Fruit fly (Drosophila melanogaster) whole organism, embryonic: ENCODE results near the gene CG7227.

Experiments
- B-H2 ChIP-seq: fragments of 200-800 bp; sonication (Bioruptor generic); optimal IDR thresholded peaks from 2 replicates; lab custom pipeline; 2018; ENCODE audit warnings: missing biosample characterization, mild to moderate bottlenecking, missing genetic modification characterization
- Bgb ChIP-seq: fragments of 200-800 bp; sonication (Bioruptor generic); IDR thresholded peaks from 2 replicates; pipeline ENCODE4 v1.3.6; 2022; ENCODE audit warnings: missing biosample characterization, missing genetic modification characterization; ENCODE audit not compliant: partially characterized antibody
- Blimp-1 ChIP-seq: fragments of 200-800 bp; sonication (Bioruptor generic); optimal IDR thresholded peaks from 3 replicates; lab custom pipeline; 2018; ENCODE audit warnings: missing biosample characterization, missing genetic modification characterization, mild to moderate bottlenecking, moderate library complexity, missing genetic modification reagents
- CG1024 ChIP-seq: fragments of 200-800 bp; sonication (Bioruptor generic); IDR thresholded peaks from 2 replicates; pipeline ENCODE4 v1.3.6; 2022; ENCODE audit warnings: missing biosample characterization, missing genetic modification characterization
- CG10543 ChIP-seq: fragments of 200-800 bp; sonication (Bioruptor generic); optimal IDR thresholded peaks from 3 replicates; lab custom pipeline; 2017; ENCODE audit warnings: missing biosample characterization, mild to moderate bottlenecking, missing genetic modification characterization, moderate library complexity
- CG12071 ChIP-seq: fragments of 200-800 bp; sonication (Bioruptor generic); optimal IDR thresholded peaks from 3 replicates; lab custom pipeline; 2018; ENCODE audit warnings: missing biosample characterization, mild to moderate bottlenecking, missing genetic modification characterization
- CG15011 ChIP-seq: fragments of 200-800 bp; sonication (Bioruptor generic); optimal IDR thresholded peaks from 3 replicates; lab custom pipeline; 2018; ENCODE audit warnings: missing biosample characterization, mild to moderate bottlenecking, missing genetic modification characterization
- CG15601 ChIP-seq: fragments of 200-800 bp; sonication (Bioruptor generic); optimal IDR thresholded peaks from 3 replicates; lab custom pipeline; 2019; ENCODE audit warnings: missing biosample characterization, mild to moderate bottlenecking, missing genetic modification characterization, moderate library complexity
- CG17385 ChIP-seq: fragments of 200-800 bp; sonication (Bioruptor generic); optimal IDR thresholded peaks from 3 replicates; lab custom pipeline; 2018; ENCODE audit warnings: missing biosample characterization, mild to moderate bottlenecking, missing genetic modification characterization
- CG17612 ChIP-seq: fragments of 200-800 bp; sonication (Bioruptor generic); IDR thresholded peaks from 2 replicates; pipeline ENCODE4 v1.3.6; 2022; ENCODE audit warnings: missing biosample characterization, missing genetic modification characterization
- CG17802 ChIP-seq: fragments of 200-800 bp; sonication (Bioruptor generic); optimal IDR thresholded peaks from 2 replicates; lab custom pipeline; 2018; ENCODE audit warnings: missing biosample characterization, mild to moderate bottlenecking, missing genetic modification characterization, moderate library complexity
- CG17912 ChIP-seq: fragments of 200-800 bp; sonication (Bioruptor generic); optimal IDR thresholded peaks from 2 replicates; lab custom pipeline; 2018; ENCODE audit warnings: missing biosample characterization, mild to moderate bottlenecking, missing genetic modification characterization
- CG18619 ChIP-seq: fragments of 200-800 bp; sonication (Bioruptor generic); optimal IDR thresholded peaks from 3 replicates; lab custom pipeline; 2017; ENCODE audit warnings: missing biosample characterization, mild to moderate bottlenecking, missing genetic modification characterization
- CG30020 ChIP-seq: fragments of 200-800 bp; optimal IDR thresholded peaks from 2 replicates; lab custom pipeline; 2019; ENCODE audit warnings: missing biosample characterization, mild to moderate bottlenecking, missing genetic modification characterization, moderate library complexity
- CG30431 ChIP-seq: fragments of 200-800 bp; sonication (Bioruptor generic); optimal IDR thresholded peaks from 2 replicates; lab custom pipeline; 2017; ENCODE audit warnings: missing biosample characterization, missing genetic modification characterization
- CG34376 ChIP-seq: fragments of 200-800 bp; sonication (Bioruptor generic); optimal IDR thresholded peaks from 2 replicates; lab custom pipeline; 2018; ENCODE audit warnings: missing biosample characterization, mild to moderate bottlenecking, missing genetic modification characterization
- CG4617 ChIP-seq: fragments of 200-800 bp; sonication (Bioruptor generic); optimal IDR thresholded peaks from 3 replicates; lab custom pipeline; 2016; ENCODE audit warnings: missing biosample characterization, missing genetic modification characterization, borderline replicate concordance
- CG6254 ChIP-seq: fragments of 200-800 bp; sonication (Bioruptor generic); optimal IDR thresholded peaks from 3 replicates; lab custom pipeline; 2017; ENCODE audit warnings: mild to moderate bottlenecking, missing biosample characterization, missing genetic modification reagents, missing genetic modification characterization
- CG6791 ChIP-seq: fragments of 200-800 bp; sonication (Bioruptor generic); IDR thresholded peaks from 3 replicates; pipeline ENCODE4 v1.3.6; 2022; ENCODE audit warnings: missing biosample characterization, missing genetic modification characterization; ENCODE audit not compliant: partially characterized antibody
- CG7987 ChIP-seq: fragments of 200-800 bp; sonication (Bioruptor generic); optimal IDR thresholded peaks from 2 replicates; lab custom pipeline; 2018; ENCODE audit warnings: missing biosample characterization, mild to moderate bottlenecking, missing genetic modification characterization, moderate library complexity
- CG8765 ChIP-seq: fragments of 200-800 bp; sonication (Bioruptor generic); IDR thresholded peaks from 2 replicates; pipeline ENCODE4 v1.3.6; 2022; ENCODE audit warnings: missing biosample characterization, missing genetic modification characterization
- CkIIα-i1 ChIP-seq: fragments of 200-800 bp; sonication (Bioruptor generic); IDR thresholded peaks from 2 replicates; pipeline ENCODE4 v1.3.6; 2022; ENCODE audit warnings: missing biosample characterization, missing genetic modification characterization
- Dp ChIP-seq: fragments of 200-800 bp; sonication (Bioruptor generic); optimal IDR thresholded peaks from 2 replicates; lab custom pipeline; 2018; ENCODE audit warnings: missing biosample characterization, mild to moderate bottlenecking, missing genetic modification characterization, moderate library complexity
- E2f2 ChIP-seq: fragments of 200-800 bp; sonication (Bioruptor generic); IDR thresholded peaks from 2 replicates; pipeline ENCODE4 v1.3.6; 2022; ENCODE audit warnings: missing biosample characterization, missing genetic modification characterization
- H2.0 ChIP-seq: fragments of 200-800 bp; sonication (Bioruptor generic); IDR thresholded peaks from 2 replicates; pipeline ENCODE4 v1.3.6; 2022; ENCODE audit warnings: missing biosample characterization, missing genetic modification characterization
- HHEX ChIP-seq: fragments of 200-800 bp; sonication (Bioruptor generic); optimal IDR thresholded peaks from 3 replicates; lab custom pipeline; 2017; ENCODE audit warnings: missing biosample characterization, mild to moderate bottlenecking, missing genetic modification characterization, missing genetic modification reagents
- HLH4C ChIP-seq: fragments of 200-800 bp; sonication (Bioruptor generic); IDR thresholded peaks from 3 replicates; pipeline ENCODE4 v1.3.6; 2022; ENCODE audit warnings: missing biosample characterization, missing genetic modification characterization; ENCODE audit not compliant: partially characterized antibody
- HLHmδ ChIP-seq: fragments of 200-800 bp; sonication (Bioruptor generic); optimal IDR thresholded peaks from 2 replicates; lab custom pipeline; 2018; ENCODE audit warnings: missing biosample characterization, mild to moderate bottlenecking, missing genetic modification characterization, moderate library complexity
- Hand ChIP-seq: fragments of 200-800 bp; sonication (Bioruptor generic); optimal IDR thresholded peaks from 2 replicates; lab custom pipeline; 2017; ENCODE audit warnings: mild to moderate bottlenecking, missing biosample characterization, missing genetic modification reagents, missing genetic modification characterization
- HmgD ChIP-seq: fragments of 200-800 bp; sonication (Bioruptor generic); optimal IDR thresholded peaks from 3 replicates; lab custom pipeline; 2016; ENCODE audit warnings: missing biosample characterization, missing genetic modification characterization
- Mes4 ChIP-seq: fragments of 200-800 bp; sonication (Bioruptor generic); optimal IDR thresholded peaks from 2 replicates; lab custom pipeline; 2016; ENCODE audit warnings: missing biosample characterization, missing genetic modification characterization
- NFAT ChIP-seq: fragments of 200-800 bp; sonication (Bioruptor generic); IDR thresholded peaks from 2 replicates; pipeline ENCODE4 v1.3.6; 2022; ENCODE audit warnings: missing biosample characterization, missing genetic modification characterization
- NK7.1 ChIP-seq: fragments of 200-800 bp; sonication (Bioruptor generic); optimal IDR thresholded peaks from 3 replicates; lab custom pipeline; 2016; ENCODE audit warnings: missing biosample characterization, missing genetic modification characterization
- Opbp ChIP-seq: fragments of 200-800 bp; sonication (Bioruptor generic); IDR thresholded peaks from 3 replicates; pipeline ENCODE4 v1.3.6; 2022; ENCODE audit warnings: missing biosample characterization, missing genetic modification characterization; ENCODE audit not compliant: partially characterized antibody
- al ChIP-seq: fragments of 200-800 bp; sonication (Bioruptor generic); IDR thresholded peaks from 2 replicates; pipeline ENCODE4 v1.3.6; 2022; ENCODE audit warnings: missing biosample characterization, missing genetic modification characterization
- amos ChIP-seq: fragments of 200-800 bp; sonication (Bioruptor generic); IDR thresholded peaks from 2 replicates; pipeline ENCODE4 v1.3.6; 2022; ENCODE audit warnings: missing biosample characterization, missing genetic modification characterization; ENCODE audit not compliant: partially characterized antibody
- az2 ChIP-seq: fragments of 200-800 bp; sonication (Bioruptor generic); optimal IDR thresholded peaks from 3 replicates; lab custom pipeline; 2016; ENCODE audit warnings: missing biosample characterization, missing genetic modification characterization
- bbx ChIP-seq: fragments of 200-800 bp; sonication (Bioruptor generic); IDR thresholded peaks from 2 replicates; pipeline ENCODE4 v1.3.6; 2022; ENCODE audit warnings: missing biosample characterization, missing genetic modification characterization; ENCODE audit not compliant: partially characterized antibody
- crp ChIP-seq, 2 experiments: fragments of 200-800 bp; sonication (Bioruptor generic); optimal IDR thresholded peaks; 2 replicates in 1 of 2; 3 replicates in 1 of 2; lab custom pipeline; 2017; ENCODE audit warnings: missing biosample characterization in 2 of 2, missing genetic modification characterization in 2 of 2, mild to moderate bottlenecking in 1 of 2, moderate library complexity in 1 of 2
- gcm ChIP-seq: fragments of 200-800 bp; sonication (Bioruptor generic); optimal IDR thresholded peaks from 2 replicates; lab custom pipeline; 2019; ENCODE audit warnings: missing biosample characterization, mild to moderate bottlenecking, missing genetic modification characterization, moderate library complexity
- nerfin-2 ChIP-seq: fragments of 200-800 bp; sonication (Bioruptor generic); IDR thresholded peaks from 2 replicates; pipeline ENCODE4 v1.3.6; 2022; ENCODE audit warnings: missing biosample characterization, missing genetic modification characterization; ENCODE audit not compliant: partially characterized antibody
- onecut ChIP-seq: fragments of 200-800 bp; sonication (Bioruptor generic); IDR thresholded peaks from 2 replicates; pipeline ENCODE4 v1.3.6; 2022; ENCODE audit warnings: missing biosample characterization, missing genetic modification characterization
- pzg ChIP-seq: fragments of 200-800 bp; sonication (Bioruptor generic); optimal IDR thresholded peaks from 3 replicates; lab custom pipeline; 2018; ENCODE audit warnings: missing biosample characterization, mild to moderate bottlenecking, missing genetic modification characterization, moderate library complexity
- scrt ChIP-seq: fragments of 200-800 bp; sonication (Bioruptor generic); optimal IDR thresholded peaks from 2 replicates; lab custom pipeline; 2018; ENCODE audit warnings: missing biosample characterization, mild to moderate bottlenecking, missing genetic modification characterization, moderate library complexity
- vnd ChIP-seq: fragments of 200-800 bp; sonication (Bioruptor generic); IDR thresholded peaks from 3 replicates; pipeline ENCODE4 v1.3.6; 2022; ENCODE audit warnings: missing biosample characterization, missing genetic modification characterization; ENCODE audit not compliant: partially characterized antibody
- vvl ChIP-seq: fragments of 200-800 bp; sonication (Bioruptor generic); IDR thresholded peaks from 2 replicates; pipeline ENCODE4 v1.3.6; 2022; ENCODE audit warnings: missing biosample characterization, missing genetic modification characterization
- z ChIP-seq: fragments of 200-800 bp; sonication (Bioruptor generic); IDR thresholded peaks from 3 replicates; pipeline ENCODE4 v1.3.6; 2022; ENCODE audit warnings: missing biosample characterization, missing genetic modification characterization

The CG7227 gene

dm6 chr2L:8043282-8043668, 45.3 kb upstream of the CG7227 start, which contains the start of gene Megf8 (continued):
- TF ChIP-seq crp (GFP tag; optimal IDR thresholded peaks at IDR 0.05; lab: Kevin White, UChicago) = peak; percentile 48 to 90
- peak; percentile 75 for TF ChIP-seq nerfin-2 (GFP tag; lab: Robert Waterston, UW)
- peak; percentile 82 for TF ChIP-seq bbx (GFP tag; lab: Robert Waterston, UW)
- no peak for TF ChIP-seq gcm (GFP tag; lab: Kevin White, UChicago)
- peak; percentile 78; the same call in 2 of the 3 replicates for TF ChIP-seq Opbp (GFP tag; lab: Robert Waterston, UW)
- peak; percentile 71; the same call in 1 of the 2 replicates for TF ChIP-seq vvl (GFP tag; lab: Robert Waterston, UW)
- no peak for TF ChIP-seq z
- TF ChIP-seq onecut (GFP tag; lab: Robert Waterston, UW) = no peak
- peak; percentile 75 for TF ChIP-seq HLH4C
- peak; percentile 35 for TF ChIP-seq CG4617 (GFP tag; lab: Kevin White, UChicago)
- no peak for TF ChIP-seq HHEX
- peak; percentile 26 for TF ChIP-seq Dp
- peak; percentile 61; the same call in 1 of the 2 replicates for TF ChIP-seq amos (GFP tag; lab: Robert Waterston, UW)
- peak; percentile 100 for TF ChIP-seq Blimp-1 (GFP tag; lab: Kevin White, UChicago)
- peak; percentile 28 for TF ChIP-seq pzg
- peak; percentile 77 for TF ChIP-seq Bgb (GFP tag; lab: Robert Waterston, UW)
- peak; percentile 74 for TF ChIP-seq CG6791 (GFP tag; lab: Robert Waterston, UW)

- peak; percentile 70 for TF ChIP-seq CG18619 (GFP tag; lab: Kevin White, UChicago)
- no peak for TF ChIP-seq CG17385
- peak; percentile 81 for TF ChIP-seq B-H2 (GFP tag; lab: Kevin White, UChicago)
- TF ChIP-seq CG7987 (GFP tag; lab: Kevin White, UChicago) = peak; percentile 78
- no peak for TF ChIP-seq CG1024 (GFP tag; lab: Robert Waterston, UW)
- no peak for TF ChIP-seq CkIIα-i1 (GFP tag; lab: Robert Waterston, UW)
- TF ChIP-seq H2.0 = no peak; the same call in 1 of the 2 replicates
- TF ChIP-seq CG12071 = peak; percentile 75
- TF ChIP-seq CG6254 = no peak
- peak; percentile 58 for TF ChIP-seq CG10543 (GFP tag; lab: Kevin White, UChicago)
- peak; percentile 85 for TF ChIP-seq CG34376 (GFP tag; lab: Kevin White, UChicago)
- TF ChIP-seq E2f2 (GFP tag; lab: Robert Waterston, UW) = peak; percentile 50
- TF ChIP-seq vnd (GFP tag; lab: Robert Waterston, UW) = peak; percentile 83
- TF ChIP-seq NK7.1 = peak; percentile 42
- TF ChIP-seq az2 = no peak
- no peak for TF ChIP-seq CG30431 (GFP tag; lab: Kevin White, UChicago)
- TF ChIP-seq Hand (GFP tag; lab: Kevin White, UChicago) = peak; percentile 57
- TF ChIP-seq CG17612 = no peak
- peak; percentile 54 for TF ChIP-seq CG15601 (tag; lab: Kevin White, UChicago)
- TF ChIP-seq CG17912 = peak; percentile 72
- no peak for TF ChIP-seq scrt (GFP tag; lab: Kevin White, UChicago)
- peak; percentile 99 for TF ChIP-seq CG17802 (tag; lab: Kevin White, UChicago)
- no peak for TF ChIP-seq CG15011 (GFP tag; lab: Kevin White, UChicago)
- TF ChIP-seq pzg = peak; percentile 75
- TF ChIP-seq CG6791 (GFP tag; lab: Robert Waterston, UW) = peak; percentile 96
- TF ChIP-seq CG30020 (tag; lab: Kevin White, UChicago) = peak; percentile 86
- peak; percentile 82 for TF ChIP-seq NFAT (GFP tag; lab: Robert Waterston, UW)
- 0 out of 2 replicates have a peak, but pooled peaks have one; percentile 23 for TF ChIP-seq al (GFP tag; lab: Robert Waterston, UW)
- TF ChIP-seq HLHmδ (GFP tag; lab: Kevin White, UChicago) = peak; percentile 52
- TF ChIP-seq Mes4 (GFP tag; lab: Kevin White, UChicago) = peak; percentile 92
- TF ChIP-seq HmgD = peak; percentile 69
- no peak for TF ChIP-seq CG8765
Observed at dm6 chr2L:8042645-8043281, 44.8 kb upstream of the CG7227 start, which contains the start of gene RpL36A. Gene RpL36A (minus strand): TSS chr2L:8042909.
